Worm (Caenorhabditis elegans): Measurements from ENCODE around the gene tmc-2.

DNA sequence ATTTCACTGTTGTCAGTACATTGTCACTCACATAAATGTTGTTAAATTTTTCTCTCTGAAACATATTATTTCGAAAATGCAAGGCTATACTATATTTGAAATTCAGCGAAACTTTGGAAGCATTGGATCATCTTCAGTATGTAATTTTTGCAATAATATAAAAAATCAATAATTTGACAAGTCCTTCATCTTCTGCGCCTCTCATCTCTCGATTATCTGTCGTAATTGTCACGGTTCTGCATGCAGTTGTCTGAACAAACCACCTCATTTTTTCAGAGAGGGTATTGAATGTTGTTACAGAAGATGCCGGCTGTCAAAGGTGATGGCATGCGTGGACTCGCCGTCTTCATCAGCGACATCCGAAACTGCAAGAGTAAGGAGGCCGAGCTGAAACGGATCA is 34.9 kb downstream of the tmc-2 start, which contains the start of gene apa-2:
- TF ChIP-seq lin-26 (GFP tag; IDR thresholded peaks at IDR 0.05) = no peak
- no peak for TF ChIP-seq K12H6.12 (tag; optimal IDR thresholded peaks at IDR 0.05)
- TF ChIP-seq mcd-1 (GFP tag; IDR thresholded peaks at IDR 0.05) = no peak
- TF ChIP-seq pha-4 (tag; optimal IDR thresholded peaks at IDR 0.05) = no peak
- TF ChIP-seq tlf-1 (GFP tag; optimal IDR thresholded peaks at IDR 0.05) = no peak
- no peak for TF ChIP-seq ceh-27 (GFP tag; optimal IDR thresholded peaks at IDR 0.05)
- no peak for TF ChIP-seq attf-5 (GFP tag; optimal IDR thresholded peaks at IDR 0.05)
